Worm (Caenorhabditis elegans) whole organism, young adult: ENCODE data around the gene srh-98.

Experiments
- B0019.2 ChIP-seq: fragments of 200-800 bp; sonication (Bioruptor generic); conservative IDR thresholded peaks from 2 replicates; pipeline ENCODE4 v1.3.6; 2022; ENCODE audit warnings: missing genetic modification reagents, missing genetic modification characterization, missing compliant biosample characterization
- B0261.1 ChIP-seq: sonication (generic microtip); optimal IDR thresholded peaks from 2 replicates; lab custom pipeline; 2016; ENCODE audit warnings: mild to moderate bottlenecking, missing genetic modification characterization, moderate library complexity, missing compliant biosample characterization
- C06A6.2 ChIP-seq: fragments of 200-800 bp; sonication (Bioruptor generic); conservative IDR thresholded peaks from 2 replicates; pipeline ENCODE4 v1.3.6; 2022; ENCODE audit warnings: missing genetic modification characterization, missing compliant biosample characterization
- F23B12.7 ChIP-seq: sonication (generic microtip); optimal IDR thresholded peaks from 2 replicates; lab custom pipeline; 2017; ENCODE audit warnings: missing genetic modification characterization, mild to moderate bottlenecking, missing compliant biosample characterization, antibody characterized with exemption, moderate library complexity; ENCODE audit not compliant: insufficient read depth
- F33H1.4 ChIP-seq: fragments of 200-800 bp; sonication (Bioruptor generic); IDR thresholded peaks from 2 replicates; pipeline ENCODE4 v1.3.6; 2022; ENCODE audit warnings: missing genetic modification reagents, missing genetic modification characterization, missing compliant biosample characterization
- F37B4.10 ChIP-seq: fragments of 200-800 bp; sonication (Bioruptor generic); IDR thresholded peaks from 2 replicates; pipeline ENCODE4 v1.3.6; 2022; ENCODE audit warnings: missing genetic modification characterization, missing compliant biosample characterization
- F55B11.4 ChIP-seq: sonication (generic microtip); optimal IDR thresholded peaks from 2 replicates; lab custom pipeline; 2016; ENCODE audit warnings: missing compliant biosample characterization, missing genetic modification characterization, borderline replicate concordance; ENCODE audit not compliant: insufficient read depth
- attf-3 ChIP-seq: fragments of 200-800 bp; sonication (Bioruptor generic); conservative IDR thresholded peaks from 2 replicates; pipeline ENCODE4 v1.3.6; 2022; ENCODE audit warnings: missing genetic modification reagents, missing genetic modification characterization, missing compliant biosample characterization
- bed-1 ChIP-seq: fragments of 200-800 bp; sonication (Bioruptor generic); IDR thresholded peaks from 2 replicates; pipeline ENCODE4 v1.3.6; 2022; ENCODE audit warnings: missing genetic modification reagents, missing genetic modification characterization, missing compliant biosample characterization
- bed-2 ChIP-seq: fragments of 200-800 bp; sonication (Bioruptor generic); IDR thresholded peaks from 2 replicates; pipeline ENCODE4 v1.3.6; 2022; ENCODE audit warnings: missing genetic modification reagents, missing genetic modification characterization, missing compliant biosample characterization
- cebp-1 ChIP-seq, 2 experiments: fragments of 200-800 bp in 1 of 2; sonication (Bioruptor generic) in 1 of 2; sonication (generic microtip) in 1 of 2; IDR thresholded peaks in 1 of 2; optimal IDR thresholded peaks in 1 of 2; 2 replicates each; pipeline versions ENCODE4 v1.3.6 to Lab custom; 2017 to 2022; ENCODE audit warnings: missing compliant biosample characterization in 2 of 2, missing genetic modification characterization in 2 of 2, mild to moderate bottlenecking in 1 of 2, missing genetic modification reagents in 1 of 2, moderate library complexity in 1 of 2
- ceh-40 ChIP-seq: fragments of 200-800 bp; sonication (Bioruptor generic); IDR thresholded peaks from 2 replicates; pipeline ENCODE4 v1.3.6; 2022; ENCODE audit warnings: missing genetic modification characterization, missing compliant biosample characterization
- ceh-58 ChIP-seq: fragments of 200-800 bp; sonication (Bioruptor generic); IDR thresholded peaks from 2 replicates; pipeline ENCODE4 v1.3.6; 2022; ENCODE audit warnings: missing genetic modification characterization, missing compliant biosample characterization
- ceh-91 ChIP-seq: fragments of 200-800 bp; sonication (Bioruptor generic); IDR thresholded peaks from 2 replicates; pipeline ENCODE4 v1.3.6; 2022; ENCODE audit warnings: missing genetic modification reagents, missing genetic modification characterization, missing compliant biosample characterization
- dox-1 ChIP-seq: fragments of 200-800 bp; sonication (Bioruptor generic); IDR thresholded peaks from 2 replicates; pipeline ENCODE4 v1.3.6; 2022; ENCODE audit warnings: missing genetic modification reagents, missing genetic modification characterization, missing compliant biosample characterization
- dpff-1 ChIP-seq: sonication (generic microtip); optimal IDR thresholded peaks from 2 replicates; lab custom pipeline; 2017; ENCODE audit warnings: mild to moderate bottlenecking, missing genetic modification characterization, missing compliant biosample characterization
- egl-18 ChIP-seq: fragments of 200-800 bp; sonication (Bioruptor generic); IDR thresholded peaks from 2 replicates; pipeline ENCODE4 v1.3.6; 2022; ENCODE audit warnings: missing genetic modification reagents, missing genetic modification characterization, missing compliant biosample characterization
- ekl-4 ChIP-seq: fragments of 200-800 bp; sonication (Bioruptor generic); IDR thresholded peaks from 2 replicates; pipeline ENCODE4 v1.3.6; 2022; ENCODE audit warnings: missing genetic modification reagents, missing genetic modification characterization, missing compliant biosample characterization
- fkh-3 ChIP-seq: sonication (generic microtip); optimal IDR thresholded peaks from 2 replicates; lab custom pipeline; 2016; ENCODE audit warnings: mild to moderate bottlenecking, missing genetic modification characterization, missing compliant biosample characterization
- hlh-26 ChIP-seq: fragments of 200-800 bp; sonication (Bioruptor generic); conservative IDR thresholded peaks from 2 replicates; pipeline ENCODE4 v1.3.6; 2022; ENCODE audit warnings: missing genetic modification reagents, missing genetic modification characterization, missing compliant biosample characterization
- hmg-20 ChIP-seq: fragments of 200-800 bp; sonication (Bioruptor generic); IDR thresholded peaks from 2 replicates; pipeline ENCODE4 v1.3.6; 2022; ENCODE audit warnings: missing genetic modification reagents, missing genetic modification characterization, missing compliant biosample characterization
- lin-26 ChIP-seq: fragments of 200-800 bp; sonication (Bioruptor generic); IDR thresholded peaks from 2 replicates; pipeline ENCODE4 v1.3.6; 2022; ENCODE audit warnings: missing genetic modification reagents, missing genetic modification characterization, missing compliant biosample characterization
- lin-35 ChIP-seq, 3 experiments: fragments of 150-350 bp in 2 of 3; sonication (generic microtip) in 1 of 3; optimal IDR thresholded peaks; 2 replicates each; lab custom pipeline; 2014 to 2018; ENCODE audit warnings: missing biosample characterization in 3 of 3, missing genetic modification characterization in 3 of 3, missing genetic modification reagents in 3 of 3
- lin-54 ChIP-seq: fragments of 200-800 bp; sonication (Bioruptor generic); optimal IDR thresholded peaks from 2 replicates; lab custom pipeline; 2018; ENCODE audit warnings: mild to moderate bottlenecking, missing genetic modification characterization, missing compliant biosample characterization
- madf-10 ChIP-seq: sonication (generic microtip); optimal IDR thresholded peaks from 2 replicates; lab custom pipeline; 2016; ENCODE audit warnings: mild to moderate bottlenecking, missing genetic modification characterization, missing compliant biosample characterization
- madf-3 ChIP-seq: fragments of 200-800 bp; sonication (Bioruptor generic); IDR thresholded peaks from 2 replicates; pipeline ENCODE4 v1.3.6; 2022; ENCODE audit warnings: missing genetic modification reagents, missing genetic modification characterization, missing compliant biosample characterization
- madf-6 ChIP-seq: fragments of 200-800 bp; sonication (Bioruptor generic); IDR thresholded peaks from 2 replicates; pipeline ENCODE4 v1.3.6; 2022; ENCODE audit warnings: missing genetic modification reagents, missing genetic modification characterization, missing compliant biosample characterization
- mel-28 ChIP-seq: sonication (generic microtip); optimal IDR thresholded peaks from 2 replicates; lab custom pipeline; 2016; ENCODE audit warnings: borderline replicate concordance, mild to moderate bottlenecking, missing genetic modification characterization, missing compliant biosample characterization
- mxl-1 ChIP-seq: sonication (generic microtip); optimal IDR thresholded peaks from 2 replicates; lab custom pipeline; 2016; ENCODE audit warnings: missing genetic modification characterization, missing compliant biosample characterization
- nfya-2 ChIP-seq: fragments of 200-800 bp; sonication (Bioruptor generic); IDR thresholded peaks from 2 replicates; pipeline ENCODE4 v1.3.6; 2022; ENCODE audit warnings: missing genetic modification reagents, missing genetic modification characterization, missing compliant biosample characterization
- nhr-80 ChIP-seq: sonication (generic microtip); optimal IDR thresholded peaks from 2 replicates; lab custom pipeline; 2016; ENCODE audit warnings: missing genetic modification characterization, missing compliant biosample characterization
- snpc-1.3 ChIP-seq: sonication (generic microtip); optimal IDR thresholded peaks from 2 replicates; lab custom pipeline; 2017; ENCODE audit warnings: missing genetic modification characterization, mild to moderate bottlenecking, missing compliant biosample characterization, antibody characterized with exemption, moderate library complexity, missing genotype, missing genetic modification reagents; ENCODE audit not compliant: insufficient read depth
- sptf-2 ChIP-seq: fragments of 200-800 bp; sonication (Bioruptor generic); optimal IDR thresholded peaks from 2 replicates; lab custom pipeline; 2018; ENCODE audit warnings: mild to moderate bottlenecking, missing genetic modification characterization, missing compliant biosample characterization
- unc-130 ChIP-seq: sonication (generic microtip); optimal IDR thresholded peaks from 2 replicates; lab custom pipeline; 2016; ENCODE audit warnings: missing genetic modification reagents, missing genetic modification characterization, missing compliant biosample characterization
- zfh-2 ChIP-seq: fragments of 200-800 bp; sonication (Bioruptor generic); conservative IDR thresholded peaks from 2 replicates; pipeline ENCODE4 v1.3.6; 2022; ENCODE audit warnings: missing genetic modification reagents, missing genetic modification characterization, missing compliant biosample characterization
- ztf-22 ChIP-seq: fragments of 200-800 bp; sonication (Bioruptor generic); optimal IDR thresholded peaks from 2 replicates; lab custom pipeline; 2018; ENCODE audit warnings: mild to moderate bottlenecking, missing genetic modification characterization, moderate library complexity, missing compliant biosample characterization
- ztf-25 ChIP-seq: fragments of 200-800 bp; sonication (Bioruptor generic); IDR thresholded peaks from 2 replicates; pipeline ENCODE4 v1.3.6; 2022; ENCODE audit warnings: missing genetic modification reagents, missing genetic modification characterization, missing compliant biosample characterization
- ztf-28 ChIP-seq: fragments of 200-800 bp; sonication (Bioruptor generic); IDR thresholded peaks from 2 replicates; pipeline ENCODE4 v1.3.6; 2022; ENCODE audit warnings: missing genetic modification reagents, missing genetic modification characterization, missing compliant biosample characterization
- ztf-3 ChIP-seq: fragments of 200-800 bp; sonication (Bioruptor generic); optimal IDR thresholded peaks from 2 replicates; lab custom pipeline; 2018; ENCODE audit warnings: mild to moderate bottlenecking, missing genetic modification characterization, missing compliant biosample characterization

Gene srh-98

ce11 chrV:16259684-16260083, 24.1 kb upstream of the srh-98 start, which contains the start of gene nhr-127:
nhr-127 (plus strand) TSS chrV:16259984.
- no peak for TF ChIP-seq F23B12.7 (tag; lab: Kevin White, UChicago)
- TF ChIP-seq lin-35 (GFP tag; optimal IDR thresholded peaks at IDR 0.05; lab: Kevin White, UChicago), result no peak
- no peak for TF ChIP-seq B0019.2 (GFP tag; lab: Robert Waterston, UW)
- no peak for TF ChIP-seq bed-2 (GFP tag; lab: Robert Waterston, UW)
- no peak for TF ChIP-seq zfh-2 (GFP tag; lab: Robert Waterston, UW)
- no peak for TF ChIP-seq lin-26 (GFP tag; lab: Robert Waterston, UW)
- TF ChIP-seq mel-28 (tag; lab: Kevin White, UChicago), result no peak
- no peak for TF ChIP-seq ceh-58 (GFP tag; lab: Robert Waterston, UW)
- TF ChIP-seq B0261.1, result no peak
- TF ChIP-seq nfya-2 (GFP tag; lab: Robert Waterston, UW), result no peak
- no peak for TF ChIP-seq bed-1
- TF ChIP-seq ceh-40 (GFP tag; lab: Robert Waterston, UW), result no peak
- TF ChIP-seq mxl-1 (tag; lab: Kevin White, UChicago), result no peak
- no peak for TF ChIP-seq F55B11.4 (tag; lab: Kevin White, UChicago)
- TF ChIP-seq madf-6 (GFP tag; lab: Robert Waterston, UW), result no peak
- TF ChIP-seq, all 124 proteins: peak for 0

ce11 chrV:16258142-16258541, 22.6 kb upstream of the srh-98 start, which contains the start of gene nhr-218:
nhr-218 (plus strand) TSS chrV:16258442.
- TF ChIP-seq madf-10 (tag; lab: Kevin White, UChicago) (no peak), C06A6.2 (GFP tag; lab: Robert Waterston, UW) (no peak), unc-130 (GFP tag; lab: Kevin White, UChicago) (no peak), ztf-28 (no peak)

ce11 chrV:16256395-16256794, 20.8 kb upstream of the srh-98 start, which contains the start of gene bgnt-1.3:
bgnt-1.3 (minus strand) TSS chrV:16256495.
- TF ChIP-seq snpc-1.3 (no peak), egl-18 (no peak), nhr-80 (tag; lab: Kevin White, UChicago) (no peak), lin-54 (GFP tag; lab: Kevin White, UChicago) (no peak), fkh-3 (no peak), ceh-91 (GFP tag; lab: Robert Waterston, UW) (no peak), hmg-20 (GFP tag; lab: Robert Waterston, UW) (no peak), ekl-4 (GFP tag; lab: Robert Waterston, UW) (no peak)

- TF ChIP-seq dox-1 (GFP tag; lab: Robert Waterston, UW) (no peak), madf-3 (GFP tag; lab: Robert Waterston, UW) (no peak)
- TF ChIP-seq, all 124 proteins: peak for 0
Measured at ce11 chrV:16253687-16254086, 18.1 kb upstream of the srh-98 start, which contains the start of gene gcy-20. gcy-20 (minus strand) TSS chrV:16253787.

- TF ChIP-seq ztf-25 (no peak), fkh-3 (no peak), ztf-28 (no peak), ztf-22 (GFP tag; lab: Kevin White, UChicago) (no peak), ztf-3 (GFP tag; lab: Kevin White, UChicago) (no peak), hlh-26 (GFP tag; lab: Robert Waterston, UW) (no peak), dpff-1 (tag; lab: Kevin White, UChicago) (no peak), F33H1.4 (no peak), attf-3 (GFP tag; lab: Robert Waterston, UW) (no peak), sptf-2 (GFP tag; lab: Kevin White, UChicago) (no peak), cebp-1 (GFP tag; IDR thresholded peaks at IDR 0.05; lab: Robert Waterston, UW) (no peak), cebp-1 (tag; optimal IDR thresholded peaks at IDR 0.05; lab: Kevin White, UChicago) (no peak), snpc-1.3 (no peak), F37B4.10 (GFP tag; lab: Robert Waterston, UW) (no peak)
Measured at ce11 chrV:16249105-16249504, 13.6 kb upstream of the srh-98 start.
